Fruit fly (Drosophila melanogaster) whole organism, prepupa: ENCODE results near the gene HP4.

Experiments used
- Blimp-1 ChIP-seq: fragments of 200-800 bp; sonication (Bioruptor generic); optimal IDR thresholded peaks from 3 replicates; lab custom pipeline; 2017; ENCODE audit warnings: missing biosample characterization, missing genetic modification characterization, mild to moderate bottlenecking, moderate library complexity, missing genetic modification reagents
- CG10669 ChIP-seq: fragments of 200-800 bp; sonication (Bioruptor generic); optimal IDR thresholded peaks from 3 replicates; lab custom pipeline; 2018; ENCODE audit warnings: missing biosample characterization, mild to moderate bottlenecking, missing genetic modification characterization, moderate library complexity
- CG11902 ChIP-seq: fragments of 200-800 bp; sonication (Bioruptor generic); optimal IDR thresholded peaks from 3 replicates; lab custom pipeline; 2016; ENCODE audit warnings: missing biosample characterization, missing genetic modification characterization
- CG16779 ChIP-seq: fragments of 200-800 bp; sonication (Bioruptor generic); optimal IDR thresholded peaks from 3 replicates; lab custom pipeline; 2017; ENCODE audit warnings: missing biosample characterization, mild to moderate bottlenecking, missing genetic modification characterization
- CG6854 ChIP-seq: fragments of 200-800 bp; sonication (Bioruptor generic); optimal IDR thresholded peaks from 2 replicates; lab custom pipeline; 2017; ENCODE audit warnings: missing biosample characterization, mild to moderate bottlenecking, missing genetic modification characterization
- CG9139 ChIP-seq: fragments of 200-800 bp; sonication (Bioruptor generic); optimal IDR thresholded peaks from 3 replicates; lab custom pipeline; 2017; ENCODE audit warnings: missing biosample characterization, mild to moderate bottlenecking, missing genetic modification characterization
- Eip93F ChIP-seq: fragments of 200-800 bp; sonication (Bioruptor generic); optimal IDR thresholded peaks from 2 replicates; lab custom pipeline; 2016; ENCODE audit warnings: missing biosample characterization, mild to moderate bottlenecking, missing genetic modification characterization
- Gug ChIP-seq: fragments of 200-800 bp; sonication (Bioruptor generic); IDR thresholded peaks from 2 replicates; pipeline ENCODE4 v1.3.6; 2022; ENCODE audit warnings: missing biosample characterization, missing genetic modification characterization
- Hr38 ChIP-seq: sonication (Bioruptor generic); optimal IDR thresholded peaks from 2 replicates; lab custom pipeline; 2016; ENCODE audit warnings: missing biosample characterization, missing genetic modification characterization
- Smox ChIP-seq: fragments of 200-800 bp; sonication (Bioruptor generic); optimal IDR thresholded peaks from 3 replicates; lab custom pipeline; 2016; ENCODE audit warnings: missing biosample characterization, missing genetic modification characterization
- fd59A ChIP-seq: fragments of 200-800 bp; sonication (Bioruptor generic); optimal IDR thresholded peaks from 2 replicates; lab custom pipeline; 2017; ENCODE audit warnings: missing biosample characterization, mild to moderate bottlenecking, missing genetic modification characterization, missing genetic modification reagents
- pdm3 ChIP-seq: fragments of 200-800 bp; sonication (Bioruptor generic); optimal IDR thresholded peaks from 3 replicates; lab custom pipeline; 2016; ENCODE audit warnings: missing biosample characterization, missing genetic modification characterization

DNA sequence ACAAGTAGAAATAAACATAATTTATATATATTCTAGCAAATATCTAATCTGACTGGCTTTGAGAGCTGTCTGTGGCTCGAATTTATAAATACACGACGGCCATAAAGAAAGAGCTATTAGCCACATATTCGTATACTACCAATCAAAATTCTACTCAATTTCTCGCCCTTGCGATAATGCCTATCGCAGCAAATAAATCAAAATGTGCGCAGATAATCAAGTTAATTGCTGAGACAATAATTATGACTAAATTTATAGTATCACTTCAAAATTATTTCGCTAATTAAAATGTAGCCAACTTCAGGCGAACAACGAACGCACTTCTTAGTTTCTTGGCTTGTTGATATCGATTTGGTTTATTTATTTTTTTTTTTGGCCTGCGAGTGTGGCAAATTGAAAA, 24.1 kb downstream of the HP4 start:
- TF ChIP-seq CG9139 (GFP tag; lab: Kevin White, UChicago) (no peak), CG11902 (no peak), fd59A (GFP tag; lab: Kevin White, UChicago) (no peak), Smox (GFP tag; lab: Kevin White, UChicago) (no peak), CG6854 (GFP tag; lab: Kevin White, UChicago) (no peak), pdm3 (GFP tag; lab: Kevin White, UChicago) (no peak), Gug (GFP tag; lab: Robert Waterston, UW) (no peak), CG10669 (no peak), Blimp-1 (GFP tag; lab: Kevin White, UChicago) (no peak), Hr38 (GFP tag; lab: Kevin White, UChicago) (no peak), Eip93F (GFP tag; lab: Kevin White, UChicago) (no peak), CG16779 (no peak)
